Worm (Caenorhabditis elegans) whole organism, dauer: Measurements from ENCODE around the gene sup-37.

Experiments used
- unc-62 ChIP-seq: sonication (generic microtip); optimal IDR thresholded peaks from 2 replicates; lab custom pipeline; 2017; ENCODE audit warnings: missing biosample characterization, missing genetic modification reagents, missing genetic modification characterization

The sup-37 gene

DNA sequence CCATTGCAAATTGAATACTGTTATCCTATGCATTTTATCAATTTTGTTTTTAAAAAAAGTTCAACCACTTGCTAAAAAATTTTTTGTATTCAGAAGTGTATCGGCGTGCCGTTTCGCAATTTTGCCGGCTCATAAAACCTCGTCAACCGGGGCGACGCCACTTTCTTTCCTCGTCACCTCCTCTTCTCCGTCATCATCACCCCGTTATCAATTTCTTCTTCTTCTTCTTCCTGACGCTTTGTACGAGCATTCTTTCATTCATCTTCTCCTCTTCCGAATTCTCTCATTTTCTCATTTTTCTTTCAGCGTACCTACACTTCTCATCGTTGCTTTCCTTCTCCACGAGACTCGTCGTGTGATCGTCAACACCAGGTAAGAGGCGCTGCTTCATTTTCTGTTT, at the start of gene sup-37:
sup-37 (plus strand) TSS at position 301 of the 400 bp plus-strand sequence.
- no peak for TF ChIP-seq unc-62

DNA sequence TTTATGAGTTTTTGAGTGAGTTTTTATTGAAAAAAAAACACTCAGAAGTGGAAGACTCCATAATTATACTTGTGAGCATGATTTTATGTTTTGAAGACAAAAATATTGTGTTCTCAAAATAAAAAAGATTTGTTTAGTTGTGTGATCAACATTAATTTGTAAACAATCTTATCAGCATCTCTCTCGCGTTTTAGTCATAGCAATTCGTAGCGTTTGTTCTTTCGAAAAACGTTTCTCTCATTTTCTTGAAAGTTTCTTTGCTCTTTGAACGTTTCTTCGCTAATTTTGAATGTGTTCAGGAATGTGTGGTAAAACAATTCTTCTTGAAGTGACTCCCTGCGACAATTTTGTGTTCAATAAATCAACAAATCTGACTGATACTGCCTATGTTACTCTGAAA, 47.2 kb upstream of the sup-37 start, which contains the start of gene ZC196.2:
ZC196.2 (plus strand) TSS at position 301 of the 400 bp plus-strand sequence.
- no peak for TF ChIP-seq unc-62

DNA sequence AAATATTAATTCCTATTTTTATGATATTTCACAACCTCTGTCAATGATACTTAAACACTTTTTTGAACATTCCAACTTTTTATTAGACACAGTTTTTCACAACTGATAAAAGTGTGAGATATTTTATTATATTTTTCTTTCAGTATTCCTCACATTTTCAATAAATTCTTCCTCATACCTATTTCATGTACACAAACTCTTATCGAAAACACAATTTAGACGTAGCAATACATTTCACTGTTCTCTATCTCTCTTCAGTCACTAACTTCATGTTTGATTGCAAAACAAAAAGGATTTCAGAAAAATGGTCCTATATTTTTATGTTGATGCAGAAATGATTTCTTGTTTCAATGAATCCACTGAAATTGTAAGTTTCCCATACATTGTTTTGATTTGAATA, 40.5 kb upstream of the sup-37 start, which contains the start of gene B0507.6:
B0507.6 (plus strand) TSS at position 301 of the 400 bp plus-strand sequence.
- TF ChIP-seq unc-62, result no peak

DNA sequence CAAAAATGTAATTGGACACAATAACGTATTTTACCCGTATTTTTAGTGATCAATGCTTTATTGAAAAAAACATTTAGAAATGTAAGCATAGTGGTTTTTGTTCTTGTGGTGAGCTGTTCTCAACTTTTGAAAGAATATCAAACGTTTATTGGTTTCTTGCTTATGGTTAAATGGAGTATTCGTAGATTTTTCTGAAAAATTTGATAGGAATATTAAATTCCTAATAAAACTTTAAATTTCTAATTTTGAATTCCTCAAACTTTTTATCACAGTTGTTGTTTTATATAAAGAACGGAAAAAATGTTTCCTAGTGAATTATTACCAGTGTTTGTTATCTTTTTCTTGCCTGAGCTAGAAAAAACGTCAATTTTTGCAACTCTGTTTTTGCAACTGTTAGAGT, 33.0 kb upstream of the sup-37 start, which contains the start of gene B0507.5:
B0507.5 (plus strand) TSS at position 301 of the 400 bp plus-strand sequence.
- TF ChIP-seq unc-62, result no peak

DNA sequence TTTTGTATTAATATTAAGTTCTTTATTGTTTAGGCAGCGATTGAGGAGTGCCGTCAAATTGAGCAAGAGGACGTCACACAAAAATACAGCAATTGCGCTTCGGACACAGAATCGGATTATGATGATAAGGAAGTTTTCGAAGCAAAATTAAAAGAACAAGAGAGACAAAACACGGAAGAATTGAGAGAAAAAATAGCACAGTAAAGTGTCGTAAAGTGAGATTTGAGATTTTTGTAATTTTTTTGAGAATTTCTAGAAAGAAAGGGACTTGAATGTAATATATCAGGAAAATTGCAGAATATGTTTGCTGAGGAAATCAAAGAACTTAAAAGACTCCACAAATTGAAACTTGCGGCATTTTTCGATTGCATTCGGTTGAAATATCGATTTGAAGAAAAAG, 31.7 kb upstream of the sup-37 start, which contains the start of gene B0507.4:
B0507.4 (plus strand) TSS at position 301 of the 400 bp plus-strand sequence.
- no peak for TF ChIP-seq unc-62

DNA sequence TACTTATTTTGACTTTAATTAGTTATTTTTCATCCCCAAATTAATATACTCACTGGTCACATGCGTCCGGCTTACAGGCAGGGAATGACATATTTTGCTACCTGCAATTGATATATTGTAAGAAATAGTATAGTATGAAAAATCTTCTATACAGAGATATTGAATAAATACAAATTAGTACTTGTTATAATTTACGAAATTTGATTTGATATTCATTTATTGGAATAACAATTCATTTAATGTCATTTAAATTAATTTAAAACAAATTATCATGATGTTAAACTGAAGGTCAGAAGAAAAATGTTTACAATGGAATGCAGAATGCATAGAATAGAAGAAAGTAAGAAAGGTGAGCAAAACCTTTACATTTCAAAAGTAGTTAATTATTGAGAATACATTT, 27.7 kb upstream of the sup-37 start, which contains the start of gene B0507.7:
B0507.7 (minus strand) TSS at position 101 of the 400 bp plus-strand sequence.
- no peak for TF ChIP-seq unc-62

DNA sequence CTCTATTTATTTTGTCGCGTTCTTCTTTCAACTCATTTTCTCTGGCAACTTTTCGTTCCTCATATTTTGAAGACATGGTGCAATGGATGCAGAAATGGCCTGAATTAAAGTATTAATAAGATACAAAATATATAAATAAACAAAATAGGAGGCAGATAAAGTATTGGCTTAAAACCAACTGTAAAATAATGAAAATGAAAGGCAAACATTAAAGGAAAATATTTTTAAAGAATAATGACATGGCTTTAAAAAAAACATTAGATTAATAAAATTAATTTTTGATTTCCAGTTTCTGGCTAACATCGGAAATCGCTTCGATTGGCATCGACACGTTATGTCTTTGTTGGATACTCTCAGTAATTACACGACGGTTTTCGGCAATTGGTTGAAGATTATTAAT, 25.9 kb upstream of the sup-37 start, which contains the start of gene ddn-1:
ddn-1 (minus strand) TSS at position 101 of the 400 bp plus-strand sequence.
- no peak for TF ChIP-seq unc-62

DNA sequence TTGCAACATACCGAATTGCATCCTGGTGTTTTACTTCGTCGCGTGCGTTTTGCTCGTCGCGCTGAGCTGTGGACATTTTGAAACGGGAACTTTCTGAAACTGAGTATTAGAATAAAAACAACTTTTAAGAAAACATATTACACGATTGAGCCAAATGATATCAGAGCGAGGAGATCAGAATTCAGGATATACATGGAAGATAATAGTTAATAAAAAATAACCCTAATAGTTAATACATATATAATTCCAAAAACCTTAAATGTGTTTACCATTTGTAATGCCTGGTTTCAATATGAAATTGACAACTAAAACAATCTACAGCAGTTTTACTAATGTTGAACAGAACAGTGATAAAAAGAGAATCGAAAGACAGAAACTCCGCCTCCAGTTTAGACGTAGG, 23.5 kb upstream of the sup-37 start, which contains the start of gene B0507.8:
B0507.8 (minus strand) TSS at position 101 of the 400 bp plus-strand sequence.
- TF ChIP-seq unc-62, result no peak

DNA sequence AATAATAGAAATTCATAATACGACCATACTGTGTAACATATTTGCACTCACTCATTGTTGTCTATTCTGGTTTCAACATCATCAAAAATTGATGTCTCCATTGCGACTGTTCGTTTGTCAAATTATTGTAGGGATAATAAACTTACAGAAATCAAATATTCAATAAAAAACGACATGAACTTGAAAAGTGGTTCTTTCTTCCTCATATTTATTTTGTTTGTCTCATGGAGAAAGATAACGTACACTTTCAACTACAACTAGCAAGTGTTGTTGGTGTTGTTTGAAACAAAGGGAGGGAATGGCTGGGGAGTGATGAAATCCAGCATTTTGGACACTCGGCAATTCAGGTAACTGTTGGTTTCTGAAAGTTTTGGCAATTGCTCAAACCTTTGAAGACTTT, 20.4 kb upstream of the sup-37 start, which contains the start of gene B0507.9:
B0507.9 (minus strand) TSS at position 101 of the 400 bp plus-strand sequence.
- no peak for TF ChIP-seq unc-62

DNA sequence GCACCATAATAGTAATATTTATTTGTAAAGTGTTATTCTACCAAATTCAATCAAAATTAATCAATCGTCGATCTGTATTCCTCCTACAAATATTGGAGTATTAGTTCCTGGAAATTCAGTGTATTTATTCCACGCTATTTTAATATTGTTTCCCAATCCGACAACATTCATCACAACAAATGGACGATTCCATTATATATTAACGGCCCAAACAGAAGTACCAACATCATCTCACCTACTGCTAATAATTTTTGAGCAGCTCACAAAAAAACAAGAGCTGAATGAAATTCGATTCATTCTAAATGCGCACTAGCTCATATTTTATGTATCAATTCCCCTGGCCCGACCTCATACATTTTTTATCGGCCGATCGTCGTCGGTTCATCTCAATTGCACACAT, 19.3 kb upstream of the sup-37 start:
- no peak for TF ChIP-seq unc-62

DNA sequence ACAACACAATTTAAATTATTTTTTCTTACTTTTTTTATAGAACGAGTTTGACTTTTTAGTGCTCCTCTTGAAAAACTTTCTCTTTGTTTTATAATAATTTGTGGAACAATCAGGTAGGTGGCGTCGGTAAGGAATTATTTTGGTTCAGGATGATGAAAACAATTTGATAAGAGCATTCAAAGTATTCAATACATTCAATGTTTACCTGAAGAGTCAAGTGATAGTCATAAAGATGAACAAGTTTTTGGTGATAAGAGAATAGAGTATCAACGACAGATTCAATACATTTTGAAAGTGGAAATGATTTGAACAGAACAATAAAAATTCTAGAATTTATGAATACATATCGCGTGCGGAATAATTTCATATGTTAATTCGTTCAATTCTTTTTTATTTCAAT, 18.9 kb upstream of the sup-37 start:
- TF ChIP-seq unc-62, result no peak

DNA sequence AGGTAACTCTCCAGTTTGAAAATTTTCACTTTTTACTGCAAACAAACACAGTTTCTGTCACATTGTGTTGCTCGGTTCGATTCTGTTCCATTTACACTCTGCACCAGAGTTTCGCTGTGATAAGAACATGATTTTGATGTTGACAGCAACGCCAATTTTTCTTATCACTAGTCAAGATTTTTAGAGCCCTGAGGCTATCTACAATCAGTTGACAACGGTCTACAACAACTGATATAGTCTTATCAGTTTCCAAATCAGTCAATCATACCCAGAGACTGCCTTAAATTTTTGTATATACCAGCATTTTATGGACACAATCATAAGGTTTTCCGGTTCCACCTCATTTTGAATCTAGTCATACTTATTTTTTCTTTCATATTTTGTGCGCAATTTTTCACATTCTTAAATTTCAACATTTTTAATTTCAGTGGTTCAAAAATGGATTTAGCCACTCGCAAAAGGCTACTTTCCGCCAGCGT, 17.8 kb upstream of the sup-37 start, which contains the start of gene B0507.3:
B0507.3 (plus strand) TSS at position 429 of the 479 bp plus-strand sequence.
- no peak for TF ChIP-seq unc-62

DNA sequence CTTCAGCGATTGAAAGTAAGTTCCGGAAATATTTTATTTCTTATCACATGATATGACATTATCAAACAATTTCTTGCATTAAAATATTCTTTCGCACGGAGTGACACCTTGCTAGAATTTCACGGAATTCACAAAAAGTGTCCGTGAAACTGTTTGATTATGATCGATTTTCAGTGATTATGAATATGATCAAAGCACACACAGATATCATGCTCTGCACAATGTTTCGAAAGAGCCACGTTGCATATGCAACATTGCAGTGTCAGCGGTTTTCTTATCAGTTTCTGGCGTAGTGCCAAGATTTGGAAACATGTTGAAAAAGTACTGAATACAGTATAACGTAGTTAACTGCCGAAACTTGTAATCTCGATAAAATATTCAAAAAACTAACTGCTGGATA, 17.2 kb upstream of the sup-37 start:
- no peak for TF ChIP-seq unc-62

DNA sequence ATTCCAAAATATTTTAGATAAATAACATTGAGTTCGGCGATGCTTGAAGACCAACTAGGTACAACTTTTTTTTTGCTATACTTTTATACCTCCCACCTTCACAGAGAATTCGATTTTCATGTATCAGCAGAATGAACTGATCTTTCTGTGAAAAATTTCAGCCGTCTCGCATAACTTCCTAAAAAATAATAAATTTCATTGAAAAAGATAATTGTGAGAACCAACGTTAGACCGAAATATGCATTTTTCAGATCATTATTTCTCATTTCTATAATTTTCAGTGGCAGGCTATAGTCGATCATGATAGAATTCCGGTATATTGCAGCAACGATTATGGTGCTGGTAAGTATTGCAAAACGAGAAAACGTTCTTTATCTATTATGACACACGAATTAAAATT, 14.7 kb upstream of the sup-37 start, which contains the start of gene srx-115:
srx-115 (plus strand) TSS at position 301 of the 400 bp plus-strand sequence.
- no peak for TF ChIP-seq unc-62

DNA sequence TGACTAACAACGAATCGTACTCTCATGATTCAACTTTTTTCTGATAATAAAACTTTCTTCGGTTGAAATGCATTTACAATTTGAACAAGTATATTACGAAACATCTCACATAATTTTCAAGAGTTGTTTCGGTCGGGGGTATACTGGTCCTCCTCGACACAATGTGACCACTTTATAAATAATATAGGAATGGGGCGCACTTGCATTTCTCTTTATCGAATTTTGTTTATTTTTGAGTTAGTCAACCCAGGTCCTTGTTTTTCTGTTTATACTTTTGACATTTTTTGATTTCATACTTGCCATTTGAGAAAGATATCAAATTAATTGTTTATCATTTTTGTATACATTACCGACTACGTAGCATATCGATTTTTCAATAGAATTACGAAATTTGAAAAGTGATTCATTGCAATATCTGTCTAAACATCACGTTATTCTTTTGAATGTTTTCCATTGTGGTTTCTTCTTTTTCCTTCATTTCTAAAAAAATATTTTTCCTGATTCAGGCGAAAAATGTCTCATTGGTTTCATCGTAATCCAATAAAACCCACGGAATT, 12.4 kb upstream of the sup-37 start, which contains the start of gene B0507.2:
B0507.2 (plus strand) TSS at position 507 of the 557 bp plus-strand sequence.
- no peak for TF ChIP-seq unc-62

DNA sequence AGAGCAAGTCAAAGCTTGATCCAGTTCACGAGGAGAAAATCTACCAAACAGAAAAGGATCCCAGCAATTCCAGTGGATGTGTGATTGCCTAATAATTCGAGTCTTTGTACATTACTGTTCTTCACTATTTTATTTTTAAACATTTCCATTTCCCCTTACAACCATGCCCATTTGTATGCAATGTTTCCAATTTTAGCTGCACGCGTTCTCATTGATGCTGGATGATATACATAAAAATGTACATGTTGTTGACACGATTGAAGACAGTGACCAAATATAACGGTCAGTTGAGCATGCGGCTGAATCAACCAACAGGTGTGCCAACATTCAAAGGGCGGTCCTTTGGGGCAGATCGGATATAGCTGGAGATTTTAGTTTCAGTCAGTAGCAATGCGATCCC, 10.1 kb upstream of the sup-37 start, which contains the start of gene B0507.1:
B0507.1 (plus strand) TSS at position 301 of the 400 bp plus-strand sequence.
- TF ChIP-seq unc-62, result no peak

DNA sequence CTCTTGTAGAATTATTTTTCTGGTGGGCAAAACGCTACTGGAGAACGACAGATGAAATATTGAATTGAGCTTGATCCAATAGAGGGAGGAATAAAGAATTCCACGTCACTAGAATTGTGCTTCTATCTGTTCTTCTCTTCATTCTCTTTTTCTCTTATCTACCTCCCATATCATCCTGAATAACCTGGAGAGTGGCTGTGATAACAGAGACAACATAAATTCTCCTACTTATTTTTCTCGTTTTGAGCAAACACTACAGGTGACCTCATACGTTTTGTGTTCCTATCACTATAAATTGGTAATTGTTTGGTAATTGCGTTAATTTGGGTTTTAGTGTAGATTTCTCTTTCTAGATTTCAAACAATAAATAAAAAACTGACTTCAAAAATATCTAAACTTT, 5.2 kb upstream of the sup-37 start:
- TF ChIP-seq unc-62, result no peak

DNA sequence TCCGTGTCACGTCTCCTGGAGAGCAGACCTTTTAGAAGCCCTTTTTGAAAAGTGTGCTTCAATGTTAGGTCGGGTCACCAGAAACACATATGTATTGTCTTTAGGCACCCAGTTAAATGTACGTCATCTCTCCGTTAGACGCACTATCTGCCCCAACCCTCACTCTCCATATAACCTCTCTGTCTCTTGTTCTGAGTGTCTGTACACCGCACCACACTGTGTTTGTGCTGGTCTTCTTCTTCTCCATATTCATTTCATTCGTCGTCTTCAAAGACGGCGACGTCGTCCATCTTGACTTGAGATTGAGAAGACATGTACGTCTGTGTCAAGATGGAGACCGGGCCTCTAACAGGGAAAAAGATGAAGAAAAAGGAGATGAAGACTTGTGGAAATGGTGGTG, 4.2 kb upstream of the sup-37 start:
- no peak for TF ChIP-seq unc-62
